Fruit fly (Drosophila melanogaster) Kc167 (cell line): Measurements from ENCODE around the gene CG7607.

Experiments
- Myc ChIP-seq: fragments of >200 bp; optimal IDR thresholded peaks from 2 replicates; lab custom pipeline; 2017; ENCODE audit warnings: missing external identifiers
- psq ChIP-seq: fragments of >200 bp; optimal IDR thresholded peaks from 2 replicates; lab custom pipeline; 2017; ENCODE audit warnings: missing external identifiers

dm6 chr3L:11216219-11216618, 16.8 kb downstream of the CG7607 start:
- TF ChIP-seq Myc: no peak
- no peak for TF ChIP-seq psq (lab: Kevin White, UChicago)
